Worm (Caenorhabditis elegans) whole organism, L2 larva: ENCODE data around the gene tbc-12.

Experiments used
- C34F6.9 ChIP-seq: fragments of 150-350 bp; optimal IDR thresholded peaks from 2 replicates; lab custom pipeline; 2014; ENCODE audit warnings: missing biosample characterization, missing genetic modification characterization
- F13H6.1 ChIP-seq: sonication (generic microtip); optimal IDR thresholded peaks from 2 replicates; lab custom pipeline; 2016; ENCODE audit warnings: missing genetic modification characterization, missing compliant biosample characterization
- R02D3.7 ChIP-seq: fragments of 150-350 bp; optimal IDR thresholded peaks from 2 replicates; lab custom pipeline; 2014; ENCODE audit warnings: missing biosample characterization, missing genetic modification characterization
- alr-1 ChIP-seq: fragments of 150-350 bp; optimal IDR thresholded peaks from 2 replicates; lab custom pipeline; 2014; ENCODE audit warnings: missing biosample characterization, missing genetic modification characterization
- aly-2 ChIP-seq: fragments of 150-350 bp; optimal IDR thresholded peaks from 2 replicates; lab custom pipeline; 2014; ENCODE audit warnings: missing biosample characterization, missing genetic modification characterization
- ama-1 ChIP-seq: fragments of 150-350 bp; optimal IDR thresholded peaks from 2 replicates; lab custom pipeline; 2018; ENCODE audit warnings: inconsistent platforms
- blmp-1 ChIP-seq: sonication (generic microtip); optimal IDR thresholded peaks from 2 replicates; lab custom pipeline; 2017; ENCODE audit warnings: missing genetic modification characterization, mild to moderate bottlenecking, missing compliant biosample characterization, antibody characterized with exemption, moderate library complexity; ENCODE audit not compliant: insufficient read depth
- ceh-16 ChIP-seq: fragments of 150-350 bp; optimal IDR thresholded peaks from 2 replicates; lab custom pipeline; 2014; ENCODE audit warnings: missing biosample characterization, missing genetic modification characterization
- crh-2 ChIP-seq: sonication (generic microtip); optimal IDR thresholded peaks from 2 replicates; lab custom pipeline; 2017; ENCODE audit warnings: missing biosample characterization, missing genetic modification characterization
- dmd-4 ChIP-seq: sonication (generic microtip); optimal IDR thresholded peaks from 2 replicates; lab custom pipeline; 2017; ENCODE audit warnings: missing biosample characterization, missing genetic modification characterization
- elt-1 ChIP-seq: fragments of 150-350 bp; optimal IDR thresholded peaks from 2 replicates; lab custom pipeline; 2014; ENCODE audit warnings: missing biosample characterization, missing genetic modification characterization
- elt-3 ChIP-seq: sonication (generic microtip); optimal IDR thresholded peaks from 2 replicates; lab custom pipeline; 2017; ENCODE audit warnings: missing biosample characterization, missing genetic modification characterization
- fos-1 ChIP-seq: fragments of 150-350 bp; optimal IDR thresholded peaks from 2 replicates; lab custom pipeline; 2014; ENCODE audit warnings: missing biosample characterization, missing genetic modification characterization
- gmeb-1 ChIP-seq: fragments of 150-350 bp; optimal IDR thresholded peaks from 2 replicates; lab custom pipeline; 2014; ENCODE audit warnings: missing biosample characterization, missing genetic modification characterization
- lin-11 ChIP-seq: fragments of 150-350 bp; sonication (generic microtip); optimal IDR thresholded peaks from 2 replicates; lab custom pipeline; 2014; ENCODE audit warnings: missing biosample characterization, missing genetic modification characterization, inconsistent platforms, mixed read lengths
- lin-13 ChIP-seq: fragments of 150-350 bp; optimal IDR thresholded peaks from 2 replicates; lab custom pipeline; 2014; ENCODE audit warnings: missing biosample characterization, missing genetic modification reagents, missing genetic modification characterization
- lin-39 ChIP-seq: fragments of 150-350 bp; optimal IDR thresholded peaks from 2 replicates; lab custom pipeline; 2014; ENCODE audit warnings: missing biosample characterization, missing genetic modification reagents, missing genetic modification characterization
- lsy-2 ChIP-seq, 2 experiments: fragments of 150-350 bp in 1 of 2; sonication (generic microtip) in 1 of 2; optimal IDR thresholded peaks; 2 replicates each; lab custom pipeline; 2014 to 2017; ENCODE audit warnings: missing biosample characterization in 2 of 2, missing genetic modification characterization in 2 of 2
- mdl-1 ChIP-seq, 2 experiments: fragments of 150-350 bp in 1 of 2; sonication (generic microtip) in 1 of 2; optimal IDR thresholded peaks; 2 replicates each; lab custom pipeline; 2017; ENCODE audit warnings: missing biosample characterization in 2 of 2, missing genetic modification characterization in 2 of 2
- nhr-10 ChIP-seq: sonication (generic microtip); optimal IDR thresholded peaks from 2 replicates; lab custom pipeline; 2017; ENCODE audit warnings: missing biosample characterization, missing genetic modification characterization
- nhr-11 ChIP-seq: fragments of 150-350 bp; optimal IDR thresholded peaks from 2 replicates; lab custom pipeline; 2014; ENCODE audit warnings: missing biosample characterization, missing genetic modification characterization
- nhr-12 ChIP-seq: fragments of 150-350 bp; optimal IDR thresholded peaks from 2 replicates; lab custom pipeline; 2014; ENCODE audit warnings: missing biosample characterization, missing genetic modification characterization
- nhr-129 ChIP-seq: fragments of 150-350 bp; optimal IDR thresholded peaks from 2 replicates; lab custom pipeline; 2014; ENCODE audit warnings: missing biosample characterization, missing genetic modification characterization
- nhr-23 ChIP-seq: fragments of 150-350 bp; optimal IDR thresholded peaks from 2 replicates; lab custom pipeline; 2014; ENCODE audit warnings: missing biosample characterization, missing genetic modification reagents, missing genetic modification characterization
- nhr-237 ChIP-seq: fragments of 150-350 bp; optimal IDR thresholded peaks from 2 replicates; lab custom pipeline; 2014; ENCODE audit warnings: missing biosample characterization, missing genetic modification characterization
- nhr-6 ChIP-seq: fragments of 150-350 bp; optimal IDR thresholded peaks from 2 replicates; lab custom pipeline; 2014; ENCODE audit warnings: missing biosample characterization, missing genetic modification characterization
- nhr-77 ChIP-seq: fragments of 150-350 bp; optimal IDR thresholded peaks from 2 replicates; lab custom pipeline; 2014; ENCODE audit warnings: missing biosample characterization, missing genetic modification characterization
- peb-1 ChIP-seq: fragments of 150-350 bp; optimal IDR thresholded peaks from 2 replicates; lab custom pipeline; 2014; ENCODE audit warnings: missing biosample characterization, missing genetic modification characterization
- sem-4 ChIP-seq: fragments of 150-350 bp; optimal IDR thresholded peaks from 2 replicates; lab custom pipeline; 2014; ENCODE audit warnings: missing biosample characterization, missing genetic modification reagents, missing genetic modification characterization
- sma-3 ChIP-seq: sonication (generic microtip); optimal IDR thresholded peaks from 2 replicates; lab custom pipeline; 2016; ENCODE audit warnings: missing genetic modification reagents, missing genetic modification characterization, missing compliant biosample characterization
- sma-9 ChIP-seq, 2 experiments: fragments of 150-350 bp in 1 of 2; sonication (generic microtip) in 1 of 2; optimal IDR thresholded peaks; 2 replicates each; lab custom pipeline; 2014 to 2016; ENCODE audit warnings: missing genetic modification characterization in 2 of 2, mild to moderate bottlenecking in 1 of 2, missing biosample characterization in 1 of 2, missing compliant biosample characterization in 1 of 2, missing genetic modification reagents in 1 of 2, moderate library complexity in 1 of 2
- snpc-4 ChIP-seq: fragments of 150-350 bp; optimal IDR thresholded peaks from 2 replicates; lab custom pipeline; 2014; ENCODE audit warnings: missing biosample characterization, missing genetic modification characterization
- unc-39 ChIP-seq: fragments of 150-350 bp; optimal IDR thresholded peaks from 2 replicates; lab custom pipeline; 2014; ENCODE audit warnings: missing biosample characterization, missing genetic modification characterization
- unc-55 ChIP-seq: fragments of 150-350 bp; sonication (generic microtip); optimal IDR thresholded peaks from 3 replicates; lab custom pipeline; 2014; ENCODE audit warnings: missing biosample characterization, missing genetic modification reagents, missing genetic modification characterization
- unc-62 ChIP-seq: fragments of 150-350 bp; optimal IDR thresholded peaks from 2 replicates; lab custom pipeline; 2014; ENCODE audit warnings: missing biosample characterization, missing genetic modification reagents, missing genetic modification characterization
- zag-1 ChIP-seq: fragments of 150-350 bp; optimal IDR thresholded peaks from 2 replicates; lab custom pipeline; 2014; ENCODE audit warnings: missing biosample characterization, missing genetic modification characterization
- ztf-1 ChIP-seq: fragments of 200-800 bp; sonication (Bioruptor generic); conservative IDR thresholded peaks from 2 replicates; pipeline ENCODE4 v1.3.6; 2022; ENCODE audit warnings: missing genetic modification characterization, missing compliant biosample characterization
- ztf-11 ChIP-seq: sonication (generic microtip); optimal IDR thresholded peaks from 2 replicates; lab custom pipeline; 2017; ENCODE audit warnings: missing biosample characterization, missing genetic modification characterization
- ztf-4 ChIP-seq: fragments of 150-350 bp; optimal IDR thresholded peaks from 2 replicates; lab custom pipeline; 2014; ENCODE audit warnings: missing biosample characterization, missing genetic modification characterization

Gene tbc-12

DNA sequence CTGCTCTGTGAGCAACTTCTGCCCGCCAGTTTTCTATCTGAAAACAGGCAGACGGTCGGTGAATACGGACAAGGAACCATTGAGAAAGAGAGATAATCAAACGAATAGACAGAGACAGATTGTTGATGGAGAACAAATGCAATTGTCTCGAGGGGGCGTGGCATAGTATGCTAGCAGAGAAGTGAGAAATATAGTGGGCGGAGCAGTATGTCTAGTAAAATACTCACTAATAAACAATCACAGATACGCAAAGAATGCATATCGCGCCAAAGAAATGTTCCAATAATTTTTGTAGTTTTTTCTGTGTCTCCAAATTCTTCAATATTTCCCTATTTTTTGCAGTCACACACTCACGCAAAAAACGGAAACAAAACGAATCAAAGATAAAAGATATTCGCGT, at the start of gene tbc-12:
Gene tbc-12 (minus strand): TSS at position 101 of the 400 bp plus-strand sequence.
- TF ChIP-seq unc-55: no peak
- TF ChIP-seq nhr-237: no peak
- no peak for TF ChIP-seq unc-39 (tag; lab: Kevin White, UChicago)
- TF ChIP-seq zag-1 (tag; lab: Kevin White, UChicago): no peak
- no peak for TF ChIP-seq ztf-1 (GFP tag; lab: Robert Waterston, UW)
- TF ChIP-seq snpc-4: no peak
- no peak for TF ChIP-seq gmeb-1 (tag; lab: Kevin White, UChicago)
- TF ChIP-seq ztf-4: no peak
- TF ChIP-seq ceh-16 (tag; lab: Kevin White, UChicago): no peak
- no peak for TF ChIP-seq unc-62 (GFP tag; lab: Kevin White, UChicago)
- TF ChIP-seq peb-1: no peak
- no peak for TF ChIP-seq nhr-77 (tag; lab: Kevin White, UChicago)
- TF ChIP-seq F13H6.1: no peak
- no peak for TF ChIP-seq nhr-10 (tag; lab: Kevin White, UChicago)
- no peak for TF ChIP-seq elt-3 (tag; lab: Kevin White, UChicago)

DNA sequence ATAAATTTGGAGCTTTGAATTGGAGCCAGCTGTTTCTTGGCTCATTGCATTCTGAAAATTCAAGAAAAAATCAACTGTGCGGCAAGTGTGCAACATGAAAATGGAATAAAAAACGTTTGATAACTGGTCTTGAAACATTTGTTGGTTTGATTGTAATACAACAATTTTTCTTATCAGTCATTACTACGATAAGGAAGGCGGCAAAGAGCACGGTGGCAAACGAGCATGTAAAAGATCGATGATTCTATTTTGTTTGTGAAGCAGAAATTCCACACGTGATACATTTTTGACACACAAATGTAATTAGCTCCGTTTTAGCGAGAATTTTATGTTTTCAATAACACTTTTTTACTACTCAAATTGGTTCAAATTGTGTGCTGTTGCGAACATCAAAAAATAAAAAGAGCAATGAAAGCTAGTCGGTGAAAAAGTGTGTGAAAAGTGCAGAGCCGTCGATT, 48.3 kb upstream of the tbc-12 start, which contains the start of gene H01M10.1:
Gene H01M10.1 (minus strand): TSS at position 51 of the 458 bp plus-strand sequence.
- no peak for TF ChIP-seq unc-55
- TF ChIP-seq crh-2 (tag; lab: Kevin White, UChicago): peak; percentile 66
- TF ChIP-seq gmeb-1 (tag; lab: Kevin White, UChicago): peak; percentile 45
- peak; percentile 66 for TF ChIP-seq sma-9 (GFP tag; optimal IDR thresholded peaks at IDR 0.05; lab: Kevin White, UChicago)
- no peak for TF ChIP-seq sma-9 (tag; optimal IDR thresholded peaks at IDR 0.05; lab: Kevin White, UChicago)
- TF ChIP-seq ztf-11 (tag; lab: Kevin White, UChicago): no peak
- TF ChIP-seq fos-1 (tag; lab: Kevin White, UChicago): peak; percentile 76
- peak; percentile 21 for TF ChIP-seq F13H6.1

DNA sequence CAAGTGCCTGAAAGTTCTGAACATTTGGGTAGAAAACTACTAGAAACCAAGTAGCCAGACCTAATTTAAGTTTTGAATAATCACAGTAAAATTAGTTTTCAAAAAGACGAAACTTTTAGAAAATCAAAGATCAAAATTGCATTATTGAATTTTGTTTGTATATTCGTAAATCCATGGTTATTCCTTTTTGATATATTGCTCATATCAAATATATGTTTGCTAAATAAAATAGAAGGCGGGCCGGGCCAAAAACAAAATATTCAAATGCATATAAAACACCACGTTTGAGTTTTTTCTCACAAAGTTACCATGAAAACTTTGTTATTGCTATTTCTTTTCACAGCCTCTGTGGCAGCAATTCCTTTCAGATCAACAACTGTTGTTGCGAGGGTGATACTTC, 45.2 kb upstream of the tbc-12 start, which contains the start of gene ttr-42:
Gene ttr-42 (plus strand): TSS at position 301 of the 400 bp plus-strand sequence.
- TF ChIP-seq blmp-1 (tag; lab: Kevin White, UChicago): no peak
- no peak for TF ChIP-seq unc-39 (tag; lab: Kevin White, UChicago)
- TF ChIP-seq R02D3.7: no peak
- TF ChIP-seq elt-3 (tag; lab: Kevin White, UChicago): no peak
- no peak for TF ChIP-seq nhr-11 (tag; lab: Kevin White, UChicago)
- TF ChIP-seq lin-13: no peak

DNA sequence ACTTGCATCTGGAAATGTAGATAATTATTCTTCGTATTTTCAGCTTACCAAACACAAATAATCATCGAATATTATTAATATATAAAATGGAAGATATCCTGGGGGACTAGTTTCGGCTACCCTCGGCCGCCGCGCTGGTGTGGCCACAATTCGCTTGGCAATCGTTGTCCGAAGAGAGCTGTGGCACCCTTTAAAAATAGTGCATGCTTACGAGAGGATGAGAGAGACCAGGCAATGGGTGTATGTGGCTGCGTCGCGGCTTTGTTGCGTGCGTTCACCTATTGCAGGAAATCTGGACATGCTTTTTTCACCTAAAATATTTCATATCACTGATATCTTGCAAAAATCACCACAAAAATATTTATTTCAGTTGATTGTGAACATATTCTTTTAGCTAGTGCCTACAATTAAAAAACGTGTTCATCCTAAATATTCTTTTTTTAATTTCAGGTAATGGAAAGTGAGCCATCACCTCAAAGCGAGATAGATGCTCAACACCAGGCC, 40.4 kb upstream of the tbc-12 start, which contains the start of the genes ccd-5 and F52H2.1:
Gene ccd-5 (minus strand): TSS at position 8 of the 504 bp plus-strand sequence.
Gene F52H2.1 (plus strand): TSS at position 454 of the 504 bp plus-strand sequence.
- TF ChIP-seq lin-11: no peak
- TF ChIP-seq ztf-1 (GFP tag; lab: Robert Waterston, UW): no peak
- TF ChIP-seq C34F6.9 (tag; lab: Kevin White, UChicago): peak; percentile 25
- TF ChIP-seq lsy-2 (tag; optimal IDR thresholded peaks at IDR 0.05; lab: Kevin White, UChicago): peak in 1 of 2 experiments; percentile 24
- no peak for TF ChIP-seq unc-62 (GFP tag; lab: Kevin White, UChicago)
- no peak for TF ChIP-seq elt-1 (tag; lab: Kevin White, UChicago)
- TF ChIP-seq crh-2 (tag; lab: Kevin White, UChicago): no peak
- TF ChIP-seq zag-1 (tag; lab: Kevin White, UChicago): no peak
- no peak for TF ChIP-seq sma-3 (GFP tag; lab: Kevin White, UChicago)
- TF ChIP-seq F13H6.1: no peak
- TF ChIP-seq fos-1 (tag; lab: Kevin White, UChicago): no peak
- no peak for TF ChIP-seq ama-1 (lab: Kevin White, UChicago)
- no peak for TF ChIP-seq gmeb-1 (tag; lab: Kevin White, UChicago)
- no peak for TF ChIP-seq ceh-16 (tag; lab: Kevin White, UChicago)
- TF ChIP-seq unc-39 (tag; lab: Kevin White, UChicago): no peak
- TF ChIP-seq nhr-23 (tag; lab: Kevin White, UChicago): no peak
- TF ChIP-seq R02D3.7: no peak
- TF ChIP-seq sma-9 (GFP tag; optimal IDR thresholded peaks at IDR 0.05; lab: Kevin White, UChicago): peak; percentile 23
- TF ChIP-seq sma-9 (tag; optimal IDR thresholded peaks at IDR 0.05; lab: Kevin White, UChicago): no peak
- no peak for TF ChIP-seq nhr-10 (tag; lab: Kevin White, UChicago)
- no peak for TF ChIP-seq dmd-4 (tag; lab: Kevin White, UChicago)
- peak; percentile 59 for TF ChIP-seq unc-55
- TF ChIP-seq nhr-129: peak; percentile 18
- TF ChIP-seq nhr-12: no peak
- no peak for TF ChIP-seq peb-1
- no peak for TF ChIP-seq lin-39 (tag; lab: Kevin White, UChicago)
- no peak for TF ChIP-seq ztf-11 (tag; lab: Kevin White, UChicago)
- TF ChIP-seq aly-2 (tag; lab: Kevin White, UChicago): no peak
- no peak for TF ChIP-seq alr-1 (tag; lab: Kevin White, UChicago)
- no peak for TF ChIP-seq sem-4 (tag; lab: Kevin White, UChicago)
- TF ChIP-seq ztf-4: no peak
- TF ChIP-seq nhr-6 (tag; lab: Kevin White, UChicago): no peak
- TF ChIP-seq nhr-77 (tag; lab: Kevin White, UChicago): no peak
- no peak for TF ChIP-seq blmp-1 (tag; lab: Kevin White, UChicago)
- no peak for TF ChIP-seq nhr-11 (tag; lab: Kevin White, UChicago)
- no peak for TF ChIP-seq mdl-1 (tag; optimal IDR thresholded peaks at IDR 0.05; lab: Kevin White, UChicago)
- TF ChIP-seq nhr-237: no peak
